Fruit fly (Drosophila melanogaster) whole organism, prepupa: ENCODE data around the gene CG9328.

Experiments used
- CG3032 ChIP-seq: fragments of 200-800 bp; optimal IDR thresholded peaks from 2 replicates; lab custom pipeline; 2019; ENCODE audit warnings: missing biosample characterization, mild to moderate bottlenecking, missing genetic modification characterization, moderate library complexity
- CG31627 ChIP-seq: fragments of 200-800 bp; sonication (Bioruptor generic); optimal IDR thresholded peaks from 3 replicates; lab custom pipeline; 2016; ENCODE audit warnings: missing biosample characterization, missing genetic modification characterization
- CG6276 ChIP-seq: fragments of 200-800 bp; sonication (Bioruptor generic); optimal IDR thresholded peaks from 2 replicates; lab custom pipeline; 2017; ENCODE audit warnings: missing biosample characterization, mild to moderate bottlenecking, missing genetic modification characterization
- CG6854 ChIP-seq: fragments of 200-800 bp; sonication (Bioruptor generic); optimal IDR thresholded peaks from 2 replicates; lab custom pipeline; 2017; ENCODE audit warnings: missing biosample characterization, mild to moderate bottlenecking, missing genetic modification characterization
- Ets96B ChIP-seq: fragments of 200-800 bp; optimal IDR thresholded peaks from 2 replicates; lab custom pipeline; 2019; ENCODE audit warnings: missing biosample characterization, mild to moderate bottlenecking, missing genetic modification characterization, moderate library complexity
- Hr39 ChIP-seq: fragments of 200-800 bp; sonication (Bioruptor generic); optimal IDR thresholded peaks from 2 replicates; lab custom pipeline; 2016; ENCODE audit warnings: missing biosample characterization, missing genetic modification characterization
- Met ChIP-seq: fragments of 200-800 bp; sonication (Bioruptor generic); optimal IDR thresholded peaks from 3 replicates; lab custom pipeline; 2016; ENCODE audit warnings: missing biosample characterization, missing genetic modification characterization
- fkh ChIP-seq: fragments of 200-800 bp; sonication (Bioruptor generic); optimal IDR thresholded peaks from 3 replicates; lab custom pipeline; 2017; ENCODE audit warnings: missing biosample characterization, mild to moderate bottlenecking, missing genetic modification characterization, moderate library complexity

DNA sequence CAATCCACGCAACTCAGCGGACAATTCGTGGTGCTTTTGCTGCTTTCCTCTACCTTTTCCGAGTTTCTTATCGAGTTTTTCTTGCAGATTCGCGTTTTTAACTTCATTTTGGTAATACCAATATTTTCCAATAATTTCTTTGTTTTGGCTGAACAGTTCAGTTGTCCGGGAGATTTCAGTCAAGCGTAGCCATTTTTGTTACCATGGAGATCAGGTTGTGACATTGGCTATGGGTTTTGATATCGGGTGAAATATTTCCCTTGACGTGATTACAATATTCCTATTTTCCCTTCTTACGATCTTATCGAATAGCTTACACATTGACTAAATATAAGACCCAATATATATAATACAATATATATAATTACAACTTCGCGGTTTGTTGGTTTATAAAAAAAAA, 38.0 kb downstream of the CG9328 start, which contains the start of gene Oseg5:
- TF ChIP-seq Ets96B (tag; lab: Kevin White, UChicago): no peak
- TF ChIP-seq CG6276: no peak
- no peak for TF ChIP-seq Met (GFP tag; lab: Kevin White, UChicago)
- TF ChIP-seq CG3032 (tag; lab: Kevin White, UChicago): no peak
- TF ChIP-seq fkh: no peak
- TF ChIP-seq CG6854: no peak
- no peak for TF ChIP-seq Hr39 (GFP tag; lab: Kevin White, UChicago)
- TF ChIP-seq CG31627 (GFP tag; lab: Kevin White, UChicago): no peak
